Fruit fly (Drosophila melanogaster) whole organism, adult: ENCODE results near the gene Snx1.

Experiments
- CG7101 ChIP-seq: fragments of 200-800 bp; sonication (Bioruptor generic); optimal IDR thresholded peaks from 2 replicates; lab custom pipeline; 2018; ENCODE audit warnings: missing biosample characterization, mild to moderate bottlenecking, missing genetic modification characterization, moderate library complexity
- Clk ChIP-seq: fragments of 200-800 bp; sonication (Bioruptor generic); optimal IDR thresholded peaks from 2 replicates; lab custom pipeline; 2017; ENCODE audit warnings: missing biosample characterization, missing genetic modification characterization
- cnc ChIP-seq, 2 experiments: fragments of >200 bp; optimal IDR thresholded peaks; 2 replicates each; lab custom pipeline; 2017

DNA sequence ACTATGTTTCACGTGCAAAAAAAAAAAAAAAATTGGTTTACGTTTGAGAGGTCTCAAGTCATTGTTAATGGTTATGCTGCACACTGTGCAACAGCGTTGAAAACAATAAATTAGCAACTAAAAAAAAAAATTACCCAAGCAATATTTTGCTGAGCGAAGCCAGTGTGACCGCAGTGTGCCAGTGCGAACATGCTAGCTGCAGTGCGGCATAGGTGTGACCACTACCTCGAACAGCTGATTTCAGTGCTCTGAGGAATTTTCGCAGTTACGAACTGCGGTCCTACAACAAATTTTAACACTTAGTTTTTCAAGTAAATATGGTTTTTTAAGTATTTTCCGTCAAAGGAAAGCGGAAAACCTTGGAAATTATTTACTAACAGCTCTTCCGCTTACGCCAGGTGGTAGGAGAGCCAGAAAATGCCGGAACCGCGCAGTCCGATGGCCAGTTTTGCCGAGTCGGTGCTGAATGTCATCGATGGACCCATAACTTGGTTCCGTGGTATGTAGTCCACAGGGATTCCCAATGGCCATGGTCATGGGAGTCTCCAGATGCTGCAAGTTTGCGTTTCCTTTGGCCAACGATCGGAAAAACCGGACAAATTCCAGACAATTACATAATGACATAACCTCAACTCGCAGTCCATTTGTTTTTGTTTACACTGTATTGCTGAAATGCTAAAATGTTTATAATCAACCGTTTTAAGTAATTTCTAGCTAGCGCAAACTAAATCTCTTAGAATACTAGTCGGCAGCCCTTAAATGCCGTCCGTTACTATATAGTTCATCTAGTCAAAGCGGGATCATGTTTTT is 16.6 kb downstream of the Snx1 start, which contains the start of the genes msl-2 and ND-PDSW:
- TF ChIP-seq CG7101 (tag; lab: Kevin White, UChicago) (no peak), cnc (optimal IDR thresholded peaks at IDR 0.05; lab: Kevin White, UChicago) (no peak), Clk (no peak)
